Fruit fly (Drosophila melanogaster) whole organism, prepupa: ENCODE measurements around the gene CG33253.

Experiments used
- CG4318 ChIP-seq: fragments of 200-800 bp; sonication (Bioruptor generic); optimal IDR thresholded peaks from 3 replicates; lab custom pipeline; 2017; ENCODE audit warnings: missing biosample characterization, mild to moderate bottlenecking, missing genetic modification characterization
- Ets21C ChIP-seq: fragments of 200-800 bp; sonication (Bioruptor generic); optimal IDR thresholded peaks from 3 replicates; lab custom pipeline; 2016; ENCODE audit warnings: missing biosample characterization, missing genetic modification characterization
- Smox ChIP-seq: fragments of 200-800 bp; sonication (Bioruptor generic); optimal IDR thresholded peaks from 3 replicates; lab custom pipeline; 2016; ENCODE audit warnings: missing biosample characterization, missing genetic modification characterization
- net ChIP-seq: fragments of 200-800 bp; sonication (Bioruptor generic); optimal IDR thresholded peaks from 3 replicates; lab custom pipeline; 2016; ENCODE audit warnings: missing biosample characterization, missing genetic modification characterization
- topi ChIP-seq: fragments of 200-800 bp; sonication (Bioruptor generic); optimal IDR thresholded peaks from 3 replicates; lab custom pipeline; 2016; ENCODE audit warnings: missing biosample characterization, missing genetic modification characterization

DNA sequence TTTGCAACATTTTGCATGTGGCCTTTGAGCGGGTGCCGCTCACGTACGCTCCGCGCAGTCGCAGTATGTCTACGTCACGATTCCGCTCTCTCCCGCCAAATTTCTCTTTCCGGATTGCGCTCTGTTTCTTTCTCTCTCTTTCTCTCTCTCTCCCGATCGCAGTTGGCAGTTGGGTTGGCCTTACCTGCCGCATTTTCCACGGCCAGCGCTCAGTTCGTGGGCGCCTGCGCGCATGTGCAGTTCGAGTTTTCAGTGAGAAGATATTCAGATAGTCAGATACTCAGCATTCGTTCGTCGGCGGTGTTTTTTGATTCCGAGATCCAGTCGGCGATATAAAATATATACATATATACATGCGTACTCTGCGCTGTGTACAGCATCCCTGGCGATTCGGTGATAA, 37.2 kb downstream of the CG33253 start, which contains the start of gene CG7884:
- TF ChIP-seq CG4318 (GFP tag; lab: Kevin White, UChicago) (no peak), Smox (GFP tag; lab: Kevin White, UChicago) (no peak), topi (GFP tag; lab: Kevin White, UChicago) (no peak), Ets21C (GFP tag; lab: Kevin White, UChicago) (no peak), net (GFP tag; lab: Kevin White, UChicago) (peak; percentile 12)
